Worm (Caenorhabditis elegans) whole organism, late embryonic: Measurements from ENCODE around the gene pdk-1.

ENCODE experiments used
- C08G9.2 ChIP-seq: sonication (generic microtip); optimal IDR thresholded peaks from 2 replicates; lab custom pipeline; 2016; ENCODE audit warnings: mild to moderate bottlenecking, missing genetic modification characterization, moderate library complexity, missing compliant biosample characterization
- C38D4.7 ChIP-seq: fragments of 200-800 bp; sonication (Bioruptor generic); optimal IDR thresholded peaks from 2 replicates; lab custom pipeline; 2018; ENCODE audit warnings: mild to moderate bottlenecking, missing genetic modification characterization, moderate library complexity, missing compliant biosample characterization
- K09A11.1 ChIP-seq: sonication (generic microtip); optimal IDR thresholded peaks from 2 replicates; lab custom pipeline; 2017; ENCODE audit warnings: antibody characterized with exemption, mild to moderate bottlenecking, missing genetic modification characterization, missing compliant biosample characterization; ENCODE audit not compliant: insufficient read depth
- T23F11.4 ChIP-seq: fragments of 200-800 bp; sonication (Bioruptor generic); optimal IDR thresholded peaks from 2 replicates; lab custom pipeline; 2018; ENCODE audit warnings: mild to moderate bottlenecking, missing genetic modification characterization, missing compliant biosample characterization
- ceh-18 ChIP-seq: sonication (generic microtip); optimal IDR thresholded peaks from 2 replicates; lab custom pipeline; 2016; ENCODE audit warnings: missing genetic modification characterization, missing compliant biosample characterization
- ceh-19 ChIP-seq: fragments of 200-800 bp; sonication (Bioruptor generic); optimal IDR thresholded peaks from 2 replicates; lab custom pipeline; 2018; ENCODE audit warnings: mild to moderate bottlenecking, missing genetic modification characterization, missing compliant biosample characterization
- ceh-2 ChIP-seq: sonication (generic microtip); optimal IDR thresholded peaks from 2 replicates; lab custom pipeline; 2016; ENCODE audit warnings: missing genotype, missing genetic modification characterization, missing compliant biosample characterization
- ceh-24 ChIP-seq: sonication (generic microtip); optimal IDR thresholded peaks from 2 replicates; lab custom pipeline; 2016; ENCODE audit warnings: mild to moderate bottlenecking, missing genetic modification characterization, missing compliant biosample characterization
- ceh-30 ChIP-seq: fragments of 150-350 bp; optimal IDR thresholded peaks from 2 replicates; lab custom pipeline; 2014; ENCODE audit warnings: missing biosample characterization, missing genetic modification characterization
- ceh-31 ChIP-seq: sonication (generic microtip); optimal IDR thresholded peaks from 2 replicates; lab custom pipeline; 2016; ENCODE audit warnings: missing genetic modification characterization, missing compliant biosample characterization
- ceh-34 ChIP-seq: sonication (generic microtip); optimal IDR thresholded peaks from 2 replicates; lab custom pipeline; 2016; ENCODE audit warnings: mild to moderate bottlenecking, missing genetic modification characterization, missing compliant biosample characterization
- ceh-48 ChIP-seq: sonication (generic microtip); optimal IDR thresholded peaks from 2 replicates; lab custom pipeline; 2016; ENCODE audit warnings: missing genetic modification characterization, inconsistent platforms, missing compliant biosample characterization
- ceh-6 ChIP-seq: fragments of 200-800 bp; sonication (Bioruptor generic); optimal IDR thresholded peaks from 2 replicates; lab custom pipeline; 2018; ENCODE audit warnings: mild to moderate bottlenecking, missing genetic modification characterization, missing compliant biosample characterization
- ceh-9 ChIP-seq: sonication (generic microtip); optimal IDR thresholded peaks from 2 replicates; lab custom pipeline; 2016; ENCODE audit warnings: mild to moderate bottlenecking, missing genetic modification characterization, inconsistent platforms, missing compliant biosample characterization
- che-1 ChIP-seq: sonication (generic microtip); optimal IDR thresholded peaks from 2 replicates; lab custom pipeline; 2016; ENCODE audit warnings: mild to moderate bottlenecking, missing genetic modification characterization, missing compliant biosample characterization
- dmd-4 ChIP-seq: sonication (generic microtip); optimal IDR thresholded peaks from 2 replicates; lab custom pipeline; 2016; ENCODE audit warnings: borderline replicate concordance, missing genetic modification characterization, missing compliant biosample characterization
- dve-1 ChIP-seq: sonication (generic microtip); optimal IDR thresholded peaks from 2 replicates; lab custom pipeline; 2017; ENCODE audit warnings: antibody characterized with exemption, mild to moderate bottlenecking, missing genetic modification characterization, missing compliant biosample characterization
- elt-4 ChIP-seq: sonication (generic microtip); optimal IDR thresholded peaks from 2 replicates; lab custom pipeline; 2016; ENCODE audit warnings: missing genetic modification characterization, missing compliant biosample characterization
- ets-4 ChIP-seq: sonication (generic microtip); optimal IDR thresholded peaks from 2 replicates; lab custom pipeline; 2016; ENCODE audit warnings: missing genetic modification characterization, missing compliant biosample characterization
- eyg-1 ChIP-seq: sonication (generic microtip); optimal IDR thresholded peaks from 2 replicates; lab custom pipeline; 2016; ENCODE audit warnings: missing genotype, missing genetic modification characterization, missing compliant biosample characterization
- fkh-10 ChIP-seq: fragments of 150-350 bp; optimal IDR thresholded peaks from 2 replicates; lab custom pipeline; 2014; ENCODE audit warnings: missing biosample characterization, missing genetic modification reagents, missing genetic modification characterization
- gmeb-2 ChIP-seq: sonication (generic microtip); optimal IDR thresholded peaks from 2 replicates; lab custom pipeline; 2016; ENCODE audit warnings: missing genetic modification characterization, inconsistent platforms, missing compliant biosample characterization
- hlh-15 ChIP-seq: sonication (generic microtip); optimal IDR thresholded peaks from 2 replicates; lab custom pipeline; 2016; ENCODE audit warnings: missing genetic modification characterization, missing compliant biosample characterization
- hlh-6 ChIP-seq: sonication (generic microtip); optimal IDR thresholded peaks from 2 replicates; lab custom pipeline; 2016; ENCODE audit warnings: missing genotype, missing genetic modification characterization, missing compliant biosample characterization
- hlh-8 ChIP-seq: sonication (generic microtip); optimal IDR thresholded peaks from 2 replicates; lab custom pipeline; 2016; ENCODE audit warnings: missing genotype, missing genetic modification characterization, missing compliant biosample characterization
- lim-6 ChIP-seq: sonication (generic microtip); optimal IDR thresholded peaks from 2 replicates; lab custom pipeline; 2016; ENCODE audit warnings: missing genetic modification characterization, missing compliant biosample characterization
- madf-2 ChIP-seq: sonication (generic microtip); optimal IDR thresholded peaks from 2 replicates; lab custom pipeline; 2017; ENCODE audit warnings: missing genetic modification characterization, missing compliant biosample characterization
- mec-3 ChIP-seq: sonication (generic microtip); optimal IDR thresholded peaks from 2 replicates; lab custom pipeline; 2016; ENCODE audit warnings: borderline replicate concordance, missing genetic modification characterization, missing compliant biosample characterization
- nfya-1 ChIP-seq: sonication (generic microtip); optimal IDR thresholded peaks from 2 replicates; lab custom pipeline; 2017; ENCODE audit warnings: missing genetic modification characterization, mild to moderate bottlenecking, missing compliant biosample characterization, antibody characterized with exemption, moderate library complexity
- nhr-232 ChIP-seq: sonication (generic microtip); optimal IDR thresholded peaks from 2 replicates; lab custom pipeline; 2016; ENCODE audit warnings: missing genetic modification characterization, missing compliant biosample characterization
- npax-4 ChIP-seq: sonication (generic microtip); optimal IDR thresholded peaks from 2 replicates; lab custom pipeline; 2016; ENCODE audit warnings: missing genetic modification characterization, missing compliant biosample characterization
- odd-2 ChIP-seq: sonication (generic microtip); optimal IDR thresholded peaks from 2 replicates; lab custom pipeline; 2017; ENCODE audit warnings: antibody characterized with exemption, mild to moderate bottlenecking, missing genetic modification characterization, missing compliant biosample characterization
- pat-9 ChIP-seq: fragments of 200-800 bp; sonication (Bioruptor generic); optimal IDR thresholded peaks from 2 replicates; lab custom pipeline; 2018; ENCODE audit warnings: mild to moderate bottlenecking, missing genetic modification characterization, moderate library complexity, missing compliant biosample characterization
- pqm-1 ChIP-seq: sonication (generic microtip); optimal IDR thresholded peaks from 2 replicates; lab custom pipeline; 2016; ENCODE audit warnings: missing genetic modification characterization, missing compliant biosample characterization
- pros-1 ChIP-seq: fragments of 150-350 bp; optimal IDR thresholded peaks from 2 replicates; lab custom pipeline; 2014; ENCODE audit warnings: missing biosample characterization, missing genetic modification reagents, missing genetic modification characterization
- ref-2 ChIP-seq: sonication (generic microtip); optimal IDR thresholded peaks from 2 replicates; lab custom pipeline; 2016; ENCODE audit warnings: missing genetic modification characterization, missing compliant biosample characterization
- rnt-1 ChIP-seq: sonication (generic microtip); optimal IDR thresholded peaks from 2 replicates; lab custom pipeline; 2016; ENCODE audit warnings: missing genetic modification characterization, missing compliant biosample characterization
- sdc-2 ChIP-seq: sonication (generic microtip); optimal IDR thresholded peaks from 2 replicates; lab custom pipeline; 2016; ENCODE audit warnings: missing genotype, missing genetic modification characterization, missing compliant biosample characterization
- sox-2 ChIP-seq: fragments of 200-800 bp; sonication (Bioruptor generic); IDR thresholded peaks from 2 replicates; pipeline ENCODE4 v1.3.6; 2022; ENCODE audit warnings: missing genetic modification reagents, missing genetic modification characterization, missing compliant biosample characterization
- tbx-2 ChIP-seq: sonication (generic microtip); optimal IDR thresholded peaks from 2 replicates; lab custom pipeline; 2016; ENCODE audit warnings: missing genetic modification characterization, missing compliant biosample characterization
- tbx-7 ChIP-seq: sonication (generic microtip); optimal IDR thresholded peaks from 2 replicates; lab custom pipeline; 2016; ENCODE audit warnings: missing genotype, missing genetic modification characterization, missing compliant biosample characterization
- ttx-3 ChIP-seq: sonication (generic microtip); optimal IDR thresholded peaks from 2 replicates; lab custom pipeline; 2016; ENCODE audit warnings: missing genetic modification reagents, missing genetic modification characterization, missing compliant biosample characterization
- unc-42 ChIP-seq: sonication (generic microtip); optimal IDR thresholded peaks from 2 replicates; lab custom pipeline; 2016; ENCODE audit warnings: missing genotype, missing genetic modification characterization, missing compliant biosample characterization
- unc-55 ChIP-seq: sonication (generic microtip); optimal IDR thresholded peaks from 2 replicates; lab custom pipeline; 2017; ENCODE audit warnings: missing biosample characterization, missing genetic modification reagents, missing genetic modification characterization
- zip-5 ChIP-seq: sonication (generic microtip); optimal IDR thresholded peaks from 2 replicates; lab custom pipeline; 2016; ENCODE audit warnings: missing genetic modification characterization, missing compliant biosample characterization
- ztf-16 ChIP-seq: sonication (generic microtip); optimal IDR thresholded peaks from 2 replicates; lab custom pipeline; 2017; ENCODE audit warnings: missing genetic modification characterization, missing compliant biosample characterization

Gene pdk-1

DNA sequence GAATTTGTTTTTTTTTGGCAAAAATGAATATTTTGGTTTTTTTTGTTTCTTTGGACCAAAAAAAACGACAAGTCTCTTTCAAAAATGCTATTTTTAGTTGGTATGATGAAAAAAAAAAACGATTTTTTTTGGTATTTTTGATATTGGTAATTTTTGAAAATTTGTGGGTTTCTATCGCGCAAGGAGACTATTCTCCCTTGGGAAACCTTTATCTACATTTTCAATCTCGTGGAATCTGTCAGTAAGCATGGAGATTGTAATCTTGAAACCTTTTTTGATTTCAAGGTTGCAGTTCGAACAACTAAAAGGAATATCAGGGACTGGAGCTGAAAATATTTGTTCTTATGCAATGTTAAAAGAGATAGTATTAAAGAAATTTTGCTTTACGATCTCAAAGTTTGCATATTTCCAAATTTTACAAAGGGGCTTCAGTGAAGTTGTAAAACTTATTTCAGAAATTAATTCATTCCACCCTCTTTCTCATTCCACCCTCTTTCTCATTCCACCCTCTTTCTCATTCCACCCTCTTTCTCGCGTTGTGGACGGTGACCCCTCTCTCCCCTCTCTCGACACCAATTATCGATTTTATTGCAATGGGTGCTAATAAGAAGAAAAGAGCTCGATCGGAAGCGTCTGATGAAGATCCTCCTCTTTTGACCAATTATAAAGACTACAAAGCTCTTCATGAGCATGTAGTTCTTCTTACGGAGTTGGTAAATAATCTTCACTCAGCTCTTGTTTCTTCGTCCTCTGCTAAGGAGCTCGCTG is 17.9 kb downstream of the pdk-1 start:
- TF ChIP-seq ceh-48 (tag; lab: Kevin White, UChicago) (peak; percentile 56), ceh-30 (tag; lab: Kevin White, UChicago) (no peak), sdc-2 (tag; lab: Kevin White, UChicago) (peak; percentile 96)

DNA sequence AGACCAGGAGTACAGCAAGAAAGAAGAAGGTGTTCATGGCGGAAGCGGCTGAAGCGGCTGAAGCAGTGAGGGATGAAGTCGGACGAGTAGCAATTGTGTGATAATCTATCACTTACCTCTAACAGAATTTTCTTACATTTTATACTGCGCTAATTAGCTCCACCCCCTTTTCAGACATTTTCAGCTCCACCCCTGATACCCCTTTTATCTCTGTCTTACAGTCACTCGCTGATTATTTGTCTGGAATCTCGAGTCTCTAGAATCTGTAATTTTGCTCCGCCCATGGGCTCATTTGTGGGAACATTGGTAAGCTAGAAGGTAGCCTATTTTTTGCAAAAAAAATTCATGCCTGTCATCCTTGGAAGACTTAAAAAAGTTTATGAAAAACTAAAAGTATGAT is 23.2 kb downstream of the pdk-1 start, which contains the start of gene ins-39:
TSS of gene ins-39 (minus strand) at position 101 of the 400 bp plus-strand sequence.
- no peak for TF ChIP-seq zip-5 (tag; lab: Kevin White, UChicago)
- no peak for TF ChIP-seq hlh-6 (tag; lab: Kevin White, UChicago)
- no peak for TF ChIP-seq hlh-8 (tag; lab: Kevin White, UChicago)
- TF ChIP-seq eyg-1, result no peak
- no peak for TF ChIP-seq pat-9 (tag; lab: Kevin White, UChicago)
- TF ChIP-seq ceh-48 (tag; lab: Kevin White, UChicago), result no peak

DNA sequence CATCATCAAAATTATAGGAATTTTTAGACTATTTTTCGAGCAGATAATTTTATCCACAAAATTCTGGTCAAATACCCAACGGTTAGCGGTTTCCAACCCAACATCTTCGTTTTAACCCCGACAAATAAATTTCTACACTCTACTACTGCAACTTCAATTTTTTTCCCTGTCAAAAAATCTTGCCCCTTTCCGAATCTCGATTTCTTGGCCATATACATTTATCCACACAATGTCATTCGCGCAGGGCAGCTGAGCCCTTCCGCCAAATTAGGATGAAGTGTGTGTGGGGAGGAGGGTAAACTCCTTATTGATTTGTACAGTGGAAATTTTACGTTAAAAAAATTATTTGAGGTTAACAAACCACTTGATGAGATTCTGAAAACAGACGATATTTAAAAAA is 23.7 kb downstream of the pdk-1 start:
- TF ChIP-seq ceh-31 (tag; lab: Kevin White, UChicago) (peak; percentile 80), zip-5 (tag; lab: Kevin White, UChicago) (no peak), dmd-4 (tag; lab: Kevin White, UChicago) (no peak), ceh-34 (tag; lab: Kevin White, UChicago) (peak; percentile 62), ztf-16 (tag; lab: Kevin White, UChicago) (peak; percentile 46), ceh-9 (tag; lab: Kevin White, UChicago) (no peak), nfya-1 (tag; lab: Kevin White, UChicago) (peak; percentile 86), pqm-1 (tag; lab: Kevin White, UChicago) (no peak), eyg-1 (no peak), npax-4 (tag; lab: Kevin White, UChicago) (no peak), fkh-10 (peak; percentile 63), mec-3 (no peak), hlh-15 (tag; lab: Kevin White, UChicago) (no peak), pat-9 (tag; lab: Kevin White, UChicago) (no peak), sdc-2 (tag; lab: Kevin White, UChicago) (peak; percentile 99), che-1 (tag; lab: Kevin White, UChicago) (no peak), lim-6 (tag; lab: Kevin White, UChicago) (no peak), odd-2 (tag; lab: Kevin White, UChicago) (no peak), tbx-7 (tag; lab: Kevin White, UChicago) (no peak), ceh-6 (GFP tag; lab: Kevin White, UChicago) (peak; percentile 6), ref-2 (peak; percentile 77), ceh-19 (GFP tag; lab: Kevin White, UChicago) (no peak), pros-1 (tag; lab: Kevin White, UChicago) (peak; percentile 72), ceh-2 (peak; percentile 55), hlh-6 (tag; lab: Kevin White, UChicago) (no peak), unc-42 (tag; lab: Kevin White, UChicago) (peak; percentile 89), elt-4 (tag; lab: Kevin White, UChicago) (no peak), T23F11.4 (no peak), madf-2 (peak; percentile 3), ceh-18 (tag; lab: Kevin White, UChicago) (peak; percentile 90), rnt-1 (tag; lab: Kevin White, UChicago) (peak; percentile 76), tbx-2 (tag; lab: Kevin White, UChicago) (peak; percentile 74), ttx-3 (tag; lab: Kevin White, UChicago) (peak; percentile 5), nhr-232 (tag; lab: Kevin White, UChicago) (no peak), dve-1 (peak; percentile 88), gmeb-2 (peak; percentile 35), unc-55 (peak; percentile 6), K09A11.1 (peak; percentile 66), C08G9.2 (tag; lab: Kevin White, UChicago) (peak; percentile 56), C38D4.7 (GFP tag; lab: Kevin White, UChicago) (no peak), sox-2 (GFP tag; lab: Robert Waterston, UW) (no peak), ceh-30 (tag; lab: Kevin White, UChicago) (peak; percentile 76), ceh-24 (tag; lab: Kevin White, UChicago) (no peak), ets-4 (peak; percentile 36)
